Fruit fly (Drosophila melanogaster) S2 (cell line): Measurements from ENCODE around the gene CG32195.

Experiments used
- CG8478 ChIP-seq: fragments of >200 bp; optimal IDR thresholded peaks from 2 replicates; lab custom pipeline; 2018
- CTCF ChIP-seq, 2 experiments: fragments of >200 bp; optimal IDR thresholded peaks; 2 replicates each; lab custom pipeline; 2018

DNA sequence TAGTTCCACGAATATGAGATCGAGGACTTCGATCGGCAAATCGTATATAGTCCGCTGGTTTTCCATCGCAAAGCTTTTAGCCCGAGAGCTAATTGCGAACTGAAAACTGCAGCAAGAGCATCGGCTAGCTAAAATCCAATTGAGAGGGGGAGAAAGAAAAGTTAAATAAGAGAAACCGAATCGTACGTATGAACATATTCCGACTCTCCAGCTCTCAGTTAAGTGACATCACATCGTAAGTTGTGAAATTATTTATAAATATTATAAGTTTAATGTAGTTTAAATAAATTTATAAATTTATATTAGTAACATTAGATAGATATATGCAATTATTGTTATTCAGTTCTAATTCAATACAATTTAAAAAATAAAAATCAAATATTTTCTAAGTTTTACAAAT lies 42.7 kb upstream of the CG32195 start, which contains the start of gene CG44006:
- TF ChIP-seq CG8478 (lab: Kevin White, UChicago) (no peak), CTCF (optimal IDR thresholded peaks at IDR 0.05; lab: Kevin White, UChicago) (no peak)
